Fruit fly (Drosophila melanogaster): ENCODE measurements around the gene Ilp6.

Gene Ilp6

DNA sequence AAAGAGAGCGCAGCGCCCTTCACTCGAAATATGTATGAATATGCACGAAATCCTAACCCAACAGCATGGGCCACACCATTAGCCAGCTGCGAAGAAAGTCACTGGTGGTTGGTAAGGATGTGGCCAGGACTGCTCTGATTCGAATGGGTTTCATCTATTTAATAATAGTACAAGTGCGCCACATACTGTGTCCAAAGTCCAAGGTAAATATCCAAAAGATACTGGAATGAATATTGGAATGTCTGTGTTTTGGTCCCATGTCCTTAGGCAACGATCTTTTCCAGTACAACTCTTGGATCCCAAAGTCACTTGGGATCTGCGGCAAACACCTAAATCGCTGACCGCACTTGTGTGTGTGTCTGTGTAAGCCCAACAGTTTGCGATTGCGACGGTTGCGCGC lies 28.2 kb downstream of the Ilp6 start (continued):
- TF ChIP-seq CG6276 (GFP tag; optimal IDR thresholded peaks at IDR 0.05) = peak; percentile 82
- TF ChIP-seq Hr38 (GFP tag; optimal IDR thresholded peaks at IDR 0.05) = no peak
- peak; percentile 86 for TF ChIP-seq Hr39 (GFP tag; optimal IDR thresholded peaks at IDR 0.05)
- TF ChIP-seq pdm3 (GFP tag; optimal IDR thresholded peaks at IDR 0.05) = peak; percentile 86
- peak; percentile 71 for TF ChIP-seq CG6808 (GFP tag; optimal IDR thresholded peaks at IDR 0.05)
- TF ChIP-seq acj6 (GFP tag; optimal IDR thresholded peaks at IDR 0.05) = peak; percentile 77
- peak; percentile 72 for TF ChIP-seq svp (GFP tag)
- TF ChIP-seq ss (GFP tag; optimal IDR thresholded peaks at IDR 0.05) = peak; percentile 12 to 40
- TF ChIP-seq CG4318 (GFP tag; optimal IDR thresholded peaks at IDR 0.05) = peak; percentile 64
- TF ChIP-seq CG1621 (tag; optimal IDR thresholded peaks at IDR 0.05) = peak; percentile 42
- peak; percentile 42 for TF ChIP-seq CG16779 (tag; optimal IDR thresholded peaks at IDR 0.05)

DNA sequence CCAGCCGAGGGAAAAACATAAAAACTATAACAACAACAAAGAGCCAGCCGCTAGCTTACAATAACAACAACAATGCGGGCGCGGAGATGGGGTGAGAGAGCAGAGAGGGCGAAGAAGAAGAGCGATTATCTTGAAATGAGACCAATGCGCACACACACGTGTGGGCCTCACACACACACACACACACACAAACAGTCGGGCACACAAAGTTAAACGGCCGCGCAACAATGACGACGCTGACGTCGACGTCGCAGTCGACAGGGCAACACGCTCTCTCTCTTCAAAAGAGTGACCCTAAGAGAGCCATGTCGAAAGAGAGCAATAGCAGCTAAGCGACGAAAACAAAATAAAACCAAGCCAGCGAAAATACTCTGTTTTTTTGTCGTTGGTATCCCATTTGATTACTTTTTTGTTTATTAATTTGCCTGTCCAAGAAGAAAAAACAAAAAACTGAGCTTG lies 28.6 kb downstream of the Ilp6 start:
- TF ChIP-seq esn (GFP tag; optimal IDR thresholded peaks at IDR 0.05) = no peak
- TF ChIP-seq eg (GFP tag; IDR thresholded peaks at IDR 0.05) = no peak; the same call in 2 of the 3 replicates
- no peak for TF ChIP-seq Ets96B (tag; optimal IDR thresholded peaks at IDR 0.05)
- no peak for TF ChIP-seq fd59A (GFP tag; optimal IDR thresholded peaks at IDR 0.05)
- no peak for TF ChIP-seq CG32006 (GFP tag; optimal IDR thresholded peaks at IDR 0.05)
- no peak for TF ChIP-seq Sox102F (GFP tag; optimal IDR thresholded peaks at IDR 0.05)
- no peak for TF ChIP-seq net (GFP tag; optimal IDR thresholded peaks at IDR 0.05)
- no peak for TF ChIP-seq CG3919 (GFP tag; optimal IDR thresholded peaks at IDR 0.05)
- no peak for TF ChIP-seq CG34406 (GFP tag; optimal IDR thresholded peaks at IDR 0.05)
- TF ChIP-seq Gug (GFP tag; IDR thresholded peaks at IDR 0.05) = no peak
- no peak for TF ChIP-seq Smox (GFP tag; optimal IDR thresholded peaks at IDR 0.05)
- TF ChIP-seq Blimp-1 (GFP tag; optimal IDR thresholded peaks at IDR 0.05) = no peak
- TF ChIP-seq achi (GFP tag; optimal IDR thresholded peaks at IDR 0.05) = no peak
- no peak for TF ChIP-seq CG6808 (GFP tag; optimal IDR thresholded peaks at IDR 0.05)
- no peak for TF ChIP-seq CG1621 (tag; optimal IDR thresholded peaks at IDR 0.05)
- no peak for TF ChIP-seq CG11294 (GFP tag; IDR thresholded peaks at IDR 0.05)
- no peak for TF ChIP-seq CG15336 (GFP tag; IDR thresholded peaks at IDR 0.05)
- TF ChIP-seq Lpt (GFP tag; optimal IDR thresholded peaks at IDR 0.05) = no peak
- peak; percentile 53 for TF ChIP-seq ss (GFP tag; optimal IDR thresholded peaks at IDR 0.05)
- TF ChIP-seq salr (GFP tag; optimal IDR thresholded peaks at IDR 0.05) = no peak
- peak; percentile 44 for TF ChIP-seq CG9139 (GFP tag; optimal IDR thresholded peaks at IDR 0.05)
- TF ChIP-seq fd85E (GFP tag; optimal IDR thresholded peaks at IDR 0.05) = peak; percentile 5
- no peak for TF ChIP-seq CG8632 (GFP tag; optimal IDR thresholded peaks at IDR 0.05)
- TF ChIP-seq CG7368 (GFP tag; optimal IDR thresholded peaks at IDR 0.05) = no peak
- TF ChIP-seq CG11902 (GFP tag; optimal IDR thresholded peaks at IDR 0.05) = no peak
- no peak for TF ChIP-seq CG8119 (GFP tag; IDR thresholded peaks at IDR 0.05)
- peak; percentile 68 for TF ChIP-seq dsx (GFP tag; optimal IDR thresholded peaks at IDR 0.05; ENCODE audit: poor library complexity, severe bottlenecking)
- no peak for TF ChIP-seq vri (GFP tag; optimal IDR thresholded peaks at IDR 0.05)
- no peak for TF ChIP-seq CG10631 (GFP tag; optimal IDR thresholded peaks at IDR 0.05)
- TF ChIP-seq CG6276 (GFP tag; optimal IDR thresholded peaks at IDR 0.05) = no peak
- no peak for TF ChIP-seq pdm3 (GFP tag; optimal IDR thresholded peaks at IDR 0.05)
- peak; percentile 14 for TF ChIP-seq CG6854 (GFP tag; optimal IDR thresholded peaks at IDR 0.05)
- no peak for TF ChIP-seq CG11762 (GFP tag; optimal IDR thresholded peaks at IDR 0.05; ENCODE audit: insufficient read depth)
- TF ChIP-seq cyc (GFP tag; optimal IDR thresholded peaks at IDR 0.05) = no peak
- no peak for TF ChIP-seq dac (GFP tag; optimal IDR thresholded peaks at IDR 0.05)
- TF ChIP-seq CG3032 (tag; optimal IDR thresholded peaks at IDR 0.05) = no peak
- no peak for TF ChIP-seq CG31627 (GFP tag; optimal IDR thresholded peaks at IDR 0.05)
- TF ChIP-seq Hr38 (GFP tag; optimal IDR thresholded peaks at IDR 0.05) = no peak
- TF ChIP-seq Ets21C (GFP tag; optimal IDR thresholded peaks at IDR 0.05) = no peak
- no peak for TF ChIP-seq lz (GFP tag; optimal IDR thresholded peaks at IDR 0.05)
- no peak for TF ChIP-seq Eip75B (GFP tag; optimal IDR thresholded peaks at IDR 0.05)
- TF ChIP-seq Sox14 (GFP tag; optimal IDR thresholded peaks at IDR 0.05) = peak; percentile 32
- TF ChIP-seq Hr39 (GFP tag; optimal IDR thresholded peaks at IDR 0.05) = no peak
- TF ChIP-seq CG16779 (tag; optimal IDR thresholded peaks at IDR 0.05) = no peak
- TF ChIP-seq OdsH (GFP tag; optimal IDR thresholded peaks at IDR 0.05) = no peak
- no peak for TF ChIP-seq CG8319 (GFP tag; optimal IDR thresholded peaks at IDR 0.05)
- TF ChIP-seq acj6 (GFP tag; optimal IDR thresholded peaks at IDR 0.05) = no peak
